Worm (Caenorhabditis elegans): ENCODE results near the gene htz-1.

ce11 chrIV:4441077-4441476, 4.9 kb upstream of the htz-1 start, which contains the start of gene fbxb-75:
- TF ChIP-seq nhr-6 (tag; optimal IDR thresholded peaks at IDR 0.05) = no peak
- TF ChIP-seq nhr-76 (tag; optimal IDR thresholded peaks at IDR 0.05) = no peak
- TF ChIP-seq F37D6.2 (tag; optimal IDR thresholded peaks at IDR 0.05) = no peak
- no peak for TF ChIP-seq php-3 (GFP tag; IDR thresholded peaks at IDR 0.05)
- no peak for TF ChIP-seq nhr-48 (tag; optimal IDR thresholded peaks at IDR 0.05)
- no peak for TF ChIP-seq aly-2 (tag; optimal IDR thresholded peaks at IDR 0.05)

Measured in whole organism, L4 larva.